Fruit fly (Drosophila melanogaster): ENCODE data around the gene Acer.

Acer gene

dm6 chr2L:8534515-8535295, 13.0 kb downstream of the Acer start (continued):
- TF ChIP-seq CG15011 (GFP tag; optimal IDR thresholded peaks at IDR 0.05), result peak; percentile 91
- peak; percentile 92 for TF ChIP-seq CG32767 (GFP tag; IDR thresholded peaks at IDR 0.05)
- peak; percentile 92 for TF ChIP-seq otp (GFP tag; IDR thresholded peaks at IDR 0.05)
- TF ChIP-seq ken (GFP tag; IDR thresholded peaks at IDR 0.05), result peak; percentile 93
- peak; percentile 88 for TF ChIP-seq Hmr (GFP tag; optimal IDR thresholded peaks at IDR 0.05)
- TF ChIP-seq Stat92E (GFP tag; optimal IDR thresholded peaks at IDR 0.05), result peak in 1 of 3 experiments; percentile 90
- TF ChIP-seq CG6765 (GFP tag; optimal IDR thresholded peaks at IDR 0.05), result peak; percentile 64
- TF ChIP-seq slou (GFP tag; optimal IDR thresholded peaks at IDR 0.05), result peak; percentile 69
- TF ChIP-seq jigr1 (GFP tag; IDR thresholded peaks at IDR 0.05), result peak; percentile 97
- TF ChIP-seq tna (GFP tag; IDR thresholded peaks at IDR 0.05; ENCODE audit: partially characterized antibody), result peak; percentile 57
- TF ChIP-seq Mrtf (GFP tag; IDR thresholded peaks at IDR 0.05), result peak; percentile 92
- peak; percentile 65 for TF ChIP-seq CG2116 (GFP tag; optimal IDR thresholded peaks at IDR 0.05)
- TF ChIP-seq CG10565 (GFP tag; optimal IDR thresholded peaks at IDR 0.05), result peak; percentile 74
- TF ChIP-seq CG10654 (GFP tag; optimal IDR thresholded peaks at IDR 0.05), result peak; percentile 90
- TF ChIP-seq ato (GFP tag; IDR thresholded peaks at IDR 0.05; ENCODE audit: partially characterized antibody), result no peak
- peak; percentile 97 for TF ChIP-seq HLH3B (GFP tag; IDR thresholded peaks at IDR 0.05)
- TF ChIP-seq fd64A (GFP tag; optimal IDR thresholded peaks at IDR 0.05), result peak; percentile 97
- peak; percentile 65 for TF ChIP-seq al (GFP tag; IDR thresholded peaks at IDR 0.05)
- peak; percentile 95 for TF ChIP-seq grn (GFP tag; optimal IDR thresholded peaks at IDR 0.05)
- TF ChIP-seq CG14014 (GFP tag; IDR thresholded peaks at IDR 0.05), result peak; percentile 86
- TF ChIP-seq bsh (GFP tag; optimal IDR thresholded peaks at IDR 0.05), result peak; percentile 96 to 98
- peak; percentile 69 for TF ChIP-seq Dip3 (GFP tag; optimal IDR thresholded peaks at IDR 0.05)
- peak; percentile 51 for TF ChIP-seq MESR4 (GFP tag; optimal IDR thresholded peaks at IDR 0.05)
- TF ChIP-seq Trl (optimal IDR thresholded peaks at IDR 0.05), result peak; percentile 92 to 96
- TF ChIP-seq Trl (GFP tag; optimal IDR thresholded peaks at IDR 0.05), result peak; percentile 82
- TF ChIP-seq unpg (GFP tag; optimal IDR thresholded peaks at IDR 0.05), result peak; percentile 97
- peak; percentile 89 for TF ChIP-seq CG14710 (tag; optimal IDR thresholded peaks at IDR 0.05)
- peak; percentile 15 to 68 for TF ChIP-seq crp (GFP tag; optimal IDR thresholded peaks at IDR 0.05)
- peak; percentile 36 for TF ChIP-seq CG7786 (GFP tag; optimal IDR thresholded peaks at IDR 0.05)
- peak; percentile 93 for TF ChIP-seq CG9817 (tag; optimal IDR thresholded peaks at IDR 0.05)
- peak; percentile 78 for TF ChIP-seq CG10274 (GFP tag; optimal IDR thresholded peaks at IDR 0.05)
- TF ChIP-seq gt (GFP tag; IDR thresholded peaks at IDR 0.05), result peak; percentile 88
- peak; percentile 86 for TF ChIP-seq CG43689 (GFP tag; IDR thresholded peaks at IDR 0.05)
- TF ChIP-seq tin (GFP tag; optimal IDR thresholded peaks at IDR 0.05), result peak; percentile 90
- no peak for TF ChIP-seq CG1832 (GFP tag; optimal IDR thresholded peaks at IDR 0.05)
- no peak for TF ChIP-seq Hr39 (optimal IDR thresholded peaks at IDR 0.05)
- peak; percentile 89 for TF ChIP-seq CG17802 (tag; optimal IDR thresholded peaks at IDR 0.05)
- peak; percentile 65; the same call in 1 of the 2 replicates for TF ChIP-seq CkIIα-i1 (GFP tag; IDR thresholded peaks at IDR 0.05)
- TF ChIP-seq bab2 (GFP tag; optimal IDR thresholded peaks at IDR 0.05), result peak; percentile 83
- TF ChIP-seq CG10959 (GFP tag; IDR thresholded peaks at IDR 0.05), result peak; percentile 78
- peak; percentile 91 for TF ChIP-seq CG12104 (GFP tag; optimal IDR thresholded peaks at IDR 0.05)
- peak; percentile 70; the same call in 2 of the 3 replicates for TF ChIP-seq sr (GFP tag; IDR thresholded peaks at IDR 0.05)
- TF ChIP-seq Taf1 (GFP tag; IDR thresholded peaks at IDR 0.05), result peak; percentile 67; the same call in 1 of the 2 replicates
- TF ChIP-seq CG2129 (GFP tag; IDR thresholded peaks at IDR 0.05; ENCODE audit: partially characterized antibody), result no peak
- peak; percentile 75 for TF ChIP-seq CG32532 (GFP tag; IDR thresholded peaks at IDR 0.05)
- no peak for TF ChIP-seq CG7963 (GFP tag; IDR thresholded peaks at IDR 0.05; ENCODE audit: partially characterized antibody)
- no peak for TF ChIP-seq pita (GFP tag; optimal IDR thresholded peaks at IDR 0.05)
- peak; percentile 69 for TF ChIP-seq CG13287 (GFP tag; IDR thresholded peaks at IDR 0.05; ENCODE audit: partially characterized antibody)
- no peak for TF ChIP-seq CG9215 (GFP tag; IDR thresholded peaks at IDR 0.05)
